Worm (Caenorhabditis elegans) whole organism, late embryonic: Measurements from ENCODE around the gene K07F5.12.

Experiments
- dmd-4 ChIP-seq: sonication (generic microtip); optimal IDR thresholded peaks from 2 replicates; lab custom pipeline; 2016; ENCODE audit warnings: borderline replicate concordance, missing genetic modification characterization, missing compliant biosample characterization
- pag-3 ChIP-seq: sonication (generic microtip); optimal IDR thresholded peaks from 2 replicates; lab custom pipeline; 2016; ENCODE audit warnings: missing compliant biosample characterization, missing genetic modification characterization, borderline replicate concordance
- unc-42 ChIP-seq: sonication (generic microtip); optimal IDR thresholded peaks from 2 replicates; lab custom pipeline; 2016; ENCODE audit warnings: missing genotype, missing genetic modification characterization, missing compliant biosample characterization

ce11 chrIV:9843760-9844159, 12.1 kb upstream of the K07F5.12 start, which contains the start of gene nspd-2:
- TF ChIP-seq dmd-4: no peak
- TF ChIP-seq unc-42 (tag; lab: Kevin White, UChicago): no peak
- TF ChIP-seq pag-3: no peak
